Fruit fly (Drosophila melanogaster) whole organism, embryonic: ENCODE measurements around the gene retm.

Experiments
- Awh ChIP-seq: fragments of 200-800 bp; sonication (Bioruptor generic); IDR thresholded peaks from 2 replicates; pipeline ENCODE4, ENCODE4 v1.3.6; 2022; ENCODE audit warnings: missing biosample characterization, missing genetic modification characterization
- B-H2 ChIP-seq: fragments of 200-800 bp; sonication (Bioruptor generic); optimal IDR thresholded peaks from 2 replicates; lab custom pipeline; 2018; ENCODE audit warnings: missing biosample characterization, mild to moderate bottlenecking, missing genetic modification characterization
- Bdp1 ChIP-seq: fragments of 200-800 bp; sonication (Bioruptor generic); optimal IDR thresholded peaks from 3 replicates; lab custom pipeline; 2016; ENCODE audit warnings: missing biosample characterization, missing genetic modification characterization
- CG1024 ChIP-seq: fragments of 200-800 bp; sonication (Bioruptor generic); IDR thresholded peaks from 2 replicates; pipeline ENCODE4 v1.3.6; 2022; ENCODE audit warnings: missing biosample characterization, missing genetic modification characterization
- CG10543 ChIP-seq: fragments of 200-800 bp; sonication (Bioruptor generic); optimal IDR thresholded peaks from 3 replicates; lab custom pipeline; 2017; ENCODE audit warnings: missing biosample characterization, mild to moderate bottlenecking, missing genetic modification characterization, moderate library complexity
- CG15601 ChIP-seq: fragments of 200-800 bp; sonication (Bioruptor generic); optimal IDR thresholded peaks from 3 replicates; lab custom pipeline; 2019; ENCODE audit warnings: missing biosample characterization, mild to moderate bottlenecking, missing genetic modification characterization, moderate library complexity
- CG17359 ChIP-seq: fragments of 200-800 bp; sonication (Bioruptor generic); optimal IDR thresholded peaks from 3 replicates; lab custom pipeline; 2018; ENCODE audit warnings: missing biosample characterization, mild to moderate bottlenecking, missing genetic modification characterization, moderate library complexity
- CG17385 ChIP-seq: fragments of 200-800 bp; sonication (Bioruptor generic); optimal IDR thresholded peaks from 3 replicates; lab custom pipeline; 2018; ENCODE audit warnings: missing biosample characterization, mild to moderate bottlenecking, missing genetic modification characterization
- CG17829 ChIP-seq: fragments of 200-800 bp; optimal IDR thresholded peaks from 2 replicates; lab custom pipeline; 2019; ENCODE audit warnings: missing biosample characterization, mild to moderate bottlenecking, missing genetic modification characterization, moderate library complexity
- CG18476 ChIP-seq: fragments of 200-800 bp; sonication (Bioruptor generic); optimal IDR thresholded peaks from 2 replicates; lab custom pipeline; 2016; ENCODE audit warnings: missing biosample characterization, mild to moderate bottlenecking, missing genetic modification characterization
- CG2116 ChIP-seq: fragments of 200-800 bp; sonication (Bioruptor generic); optimal IDR thresholded peaks from 3 replicates; lab custom pipeline; 2018; ENCODE audit warnings: missing biosample characterization, mild to moderate bottlenecking, missing genetic modification characterization
- CG2678 ChIP-seq: fragments of 200-800 bp; sonication (Bioruptor generic); optimal IDR thresholded peaks from 3 replicates; lab custom pipeline; 2019; ENCODE audit warnings: missing biosample characterization, mild to moderate bottlenecking, missing genetic modification characterization, moderate library complexity
- CG2889 ChIP-seq: fragments of 200-800 bp; sonication (Bioruptor generic); IDR thresholded peaks from 3 replicates; pipeline ENCODE4 v1.3.6; 2022; ENCODE audit warnings: missing biosample characterization, missing genetic modification characterization
- CG3163 ChIP-seq: fragments of 200-800 bp; sonication (Bioruptor generic); optimal IDR thresholded peaks from 3 replicates; lab custom pipeline; 2016; ENCODE audit warnings: missing biosample characterization, missing genetic modification characterization
- CG32767 ChIP-seq: fragments of 200-800 bp; sonication (Bioruptor generic); IDR thresholded peaks from 2 replicates; pipeline ENCODE4 v1.3.6; 2022; ENCODE audit warnings: missing biosample characterization, missing genetic modification characterization
- CG34376 ChIP-seq: fragments of 200-800 bp; sonication (Bioruptor generic); optimal IDR thresholded peaks from 2 replicates; lab custom pipeline; 2018; ENCODE audit warnings: missing biosample characterization, mild to moderate bottlenecking, missing genetic modification characterization
- CG3838 ChIP-seq: fragments of 200-800 bp; sonication (Bioruptor generic); optimal IDR thresholded peaks from 3 replicates; lab custom pipeline; 2016; ENCODE audit warnings: missing biosample characterization, missing genetic modification characterization
- CG3995 ChIP-seq: fragments of 200-800 bp; sonication (Bioruptor generic); optimal IDR thresholded peaks from 3 replicates; lab custom pipeline; 2016; ENCODE audit warnings: missing biosample characterization, missing genetic modification characterization
- CG6813 ChIP-seq: fragments of 200-800 bp; sonication (Bioruptor generic); optimal IDR thresholded peaks from 2 replicates; lab custom pipeline; 2017; ENCODE audit warnings: missing biosample characterization, missing genetic modification characterization, mild to moderate bottlenecking, moderate library complexity, missing genetic modification reagents
- CG9437 ChIP-seq: fragments of 200-800 bp; sonication (Bioruptor generic); optimal IDR thresholded peaks from 2 replicates; lab custom pipeline; 2018; ENCODE audit warnings: missing biosample characterization, mild to moderate bottlenecking, missing genetic modification characterization
- CG9932 ChIP-seq: fragments of 200-800 bp; sonication (Bioruptor generic); IDR thresholded peaks from 2 replicates; pipeline ENCODE4 v1.3.6; 2022; ENCODE audit warnings: missing biosample characterization, missing genetic modification characterization
- E2f1 ChIP-seq: fragments of 200-800 bp; sonication (Bioruptor generic); IDR thresholded peaks from 2 replicates; pipeline ENCODE4 v1.3.6; 2022; ENCODE audit warnings: missing biosample characterization, missing genetic modification characterization
- Hmr ChIP-seq: fragments of 200-800 bp; sonication (Bioruptor generic); optimal IDR thresholded peaks from 3 replicates; lab custom pipeline; 2017; ENCODE audit warnings: mild to moderate bottlenecking, missing biosample characterization, missing genetic modification reagents, missing genetic modification characterization
- Hr78 ChIP-seq, 2 experiments: fragments of 200-800 bp in 1 of 2; fragments of >200 bp in 1 of 2; sonication (Bioruptor generic) in 1 of 2; optimal IDR thresholded peaks; 2 replicates each; lab custom pipeline; 2017 to 2019; ENCODE audit warnings: missing biosample characterization in 2 of 2, missing genetic modification characterization in 2 of 2, mild to moderate bottlenecking in 1 of 2, moderate library complexity in 1 of 2
- Jarid2 ChIP-seq: fragments of 200-800 bp; sonication (Bioruptor generic); optimal IDR thresholded peaks from 3 replicates; lab custom pipeline; 2017; ENCODE audit warnings: mild to moderate bottlenecking, missing biosample characterization, missing genetic modification reagents, missing genetic modification characterization
- Lpt ChIP-seq: fragments of >200 bp; optimal IDR thresholded peaks from 2 replicates; lab custom pipeline; 2018; ENCODE audit warnings: missing biosample characterization, missing genetic modification characterization
- NFAT ChIP-seq: fragments of 200-800 bp; sonication (Bioruptor generic); IDR thresholded peaks from 2 replicates; pipeline ENCODE4 v1.3.6; 2022; ENCODE audit warnings: missing biosample characterization, missing genetic modification characterization
- Nf-YA ChIP-seq: fragments of 200-800 bp; sonication (Bioruptor generic); IDR thresholded peaks from 2 replicates; pipeline ENCODE4 v1.3.6; 2022; ENCODE audit warnings: missing biosample characterization, missing genetic modification characterization
- Nf-YC ChIP-seq: fragments of 200-800 bp; optimal IDR thresholded peaks from 3 replicates; lab custom pipeline; 2019; ENCODE audit warnings: missing biosample characterization, mild to moderate bottlenecking, missing genetic modification characterization, moderate library complexity
- Optix ChIP-seq: fragments of 200-800 bp; sonication (Bioruptor generic); IDR thresholded peaks from 3 replicates; pipeline ENCODE4 v1.3.6; 2022; ENCODE audit warnings: missing biosample characterization, missing genetic modification characterization
- Rx ChIP-seq: fragments of 200-800 bp; sonication (Bioruptor generic); IDR thresholded peaks from 2 replicates; pipeline ENCODE4 v1.3.6; 2022; ENCODE audit warnings: missing biosample characterization, missing genetic modification characterization
- ap ChIP-seq: fragments of 200-800 bp; sonication (Bioruptor generic); IDR thresholded peaks from 2 replicates; pipeline ENCODE4 v1.3.6; 2022; ENCODE audit warnings: missing biosample characterization, missing genetic modification characterization
- ato ChIP-seq: fragments of 200-800 bp; sonication (Bioruptor generic); IDR thresholded peaks from 2 replicates; pipeline ENCODE4 v1.3.6; 2022; ENCODE audit warnings: missing biosample characterization, missing genetic modification characterization; ENCODE audit not compliant: partially characterized antibody
- chif ChIP-seq, 2 experiments: fragments of 200-800 bp; sonication (Bioruptor generic); optimal IDR thresholded peaks; 3 replicates each; lab custom pipeline; 2016; ENCODE audit warnings: missing biosample characterization in 2 of 2, missing genetic modification characterization in 2 of 2
- chm ChIP-seq: fragments of 200-800 bp; sonication (Bioruptor generic); IDR thresholded peaks from 2 replicates; pipeline ENCODE4 v1.3.6; 2022; ENCODE audit warnings: missing biosample characterization, missing genetic modification characterization
- ci ChIP-seq: fragments of 200-800 bp; sonication (Bioruptor generic); IDR thresholded peaks from 3 replicates; pipeline ENCODE4 v1.3.6; 2022; ENCODE audit warnings: missing biosample characterization, missing genetic modification characterization
- crp ChIP-seq, 2 experiments: fragments of 200-800 bp; sonication (Bioruptor generic); optimal IDR thresholded peaks; 2 replicates in 1 of 2; 3 replicates in 1 of 2; lab custom pipeline; 2017; ENCODE audit warnings: missing biosample characterization in 2 of 2, missing genetic modification characterization in 2 of 2, mild to moderate bottlenecking in 1 of 2, moderate library complexity in 1 of 2
- dmrt99B ChIP-seq: fragments of 200-800 bp; sonication (Bioruptor generic); optimal IDR thresholded peaks from 2 replicates; lab custom pipeline; 2018; ENCODE audit warnings: missing biosample characterization, mild to moderate bottlenecking, missing genetic modification characterization, moderate library complexity
- exex ChIP-seq: fragments of 200-800 bp; sonication (Bioruptor generic); optimal IDR thresholded peaks from 4 replicates; lab custom pipeline; 2018; ENCODE audit warnings: missing biosample characterization, mild to moderate bottlenecking, missing genetic modification characterization, moderate library complexity
- gcm ChIP-seq: fragments of 200-800 bp; sonication (Bioruptor generic); optimal IDR thresholded peaks from 2 replicates; lab custom pipeline; 2019; ENCODE audit warnings: missing biosample characterization, mild to moderate bottlenecking, missing genetic modification characterization, moderate library complexity
- hkb ChIP-seq, 2 experiments: fragments of 200-800 bp in 1 of 2; fragments of >200 bp in 1 of 2; sonication (Bioruptor generic) in 1 of 2; IDR thresholded peaks in 1 of 2; optimal IDR thresholded peaks in 1 of 2; 2 replicates each; pipeline versions ENCODE4 v1.3.6 to Lab custom; 2017 to 2022; ENCODE audit warnings: missing biosample characterization in 1 of 2, missing genetic modification characterization in 1 of 2
- hth ChIP-seq: fragments of >200 bp; optimal IDR thresholded peaks from 2 replicates; lab custom pipeline; 2017; ENCODE audit warnings: inconsistent platforms
- jing ChIP-seq: fragments of 200-800 bp; sonication (Bioruptor generic); optimal IDR thresholded peaks from 2 replicates; lab custom pipeline; 2018; ENCODE audit warnings: missing biosample characterization, mild to moderate bottlenecking, missing genetic modification characterization
- lov ChIP-seq, 2 experiments: fragments of 200-800 bp in 1 of 2; fragments of >200 bp in 1 of 2; sonication (Bioruptor generic) in 1 of 2; IDR thresholded peaks in 1 of 2; optimal IDR thresholded peaks in 1 of 2; 2 replicates in 1 of 2; 3 replicates in 1 of 2; pipeline versions ENCODE4 v1.3.6 to Lab custom; 2017 to 2022; ENCODE audit warnings: missing biosample characterization in 1 of 2, missing genetic modification characterization in 1 of 2
- nau ChIP-seq: fragments of 200-800 bp; sonication (Bioruptor generic); optimal IDR thresholded peaks from 3 replicates; lab custom pipeline; 2017; ENCODE audit warnings: missing biosample characterization, mild to moderate bottlenecking, missing genetic modification characterization, missing genetic modification reagents
- salm ChIP-seq: fragments of 200-800 bp; sonication (Bioruptor generic); optimal IDR thresholded peaks from 2 replicates; lab custom pipeline; 2018; ENCODE audit warnings: missing biosample characterization, mild to moderate bottlenecking, missing genetic modification characterization
- stc ChIP-seq: fragments of 200-800 bp; sonication (Bioruptor generic); IDR thresholded peaks from 2 replicates; pipeline ENCODE4 v1.3.6; 2022; ENCODE audit warnings: missing biosample characterization, missing genetic modification characterization
- tio ChIP-seq: fragments of 200-800 bp; sonication (Bioruptor generic); optimal IDR thresholded peaks from 2 replicates; lab custom pipeline; 2017; ENCODE audit warnings: missing biosample characterization, missing genetic modification characterization, inconsistent platforms
- unpg ChIP-seq: fragments of 200-800 bp; sonication (Bioruptor generic); optimal IDR thresholded peaks from 3 replicates; lab custom pipeline; 2018; ENCODE audit warnings: missing biosample characterization, mild to moderate bottlenecking, missing genetic modification characterization, moderate library complexity
- zfh2 ChIP-seq: fragments of 200-800 bp; sonication (Bioruptor generic); optimal IDR thresholded peaks from 2 replicates; lab custom pipeline; 2016; ENCODE audit warnings: missing biosample characterization, missing genetic modification characterization

Gene retm

DNA sequence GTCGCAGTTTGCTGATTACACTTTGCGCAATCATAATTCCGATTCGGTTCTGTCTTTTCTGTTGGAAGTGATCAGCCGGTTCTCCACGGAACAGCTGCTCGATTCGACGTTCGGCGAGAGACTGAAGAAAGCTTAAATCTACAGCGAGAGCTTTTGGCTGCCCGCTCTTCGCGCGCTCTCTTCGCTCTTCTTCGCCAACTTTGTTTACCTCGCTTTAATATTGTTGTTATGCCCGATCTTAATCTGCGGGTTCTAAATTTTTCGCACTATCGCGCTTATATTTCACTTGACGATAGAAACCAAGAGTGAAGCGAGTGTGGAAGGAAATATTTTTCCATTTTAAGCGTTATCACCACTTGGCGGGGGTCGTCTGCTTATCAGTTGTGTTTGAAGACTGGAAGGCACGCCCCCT lies 38.7 kb upstream of the retm start, which contains the start of gene CG9547 (continued):
- TF ChIP-seq Awh (GFP tag; lab: Robert Waterston, UW) (no peak), CG3995 (GFP tag; lab: Kevin White, UChicago) (no peak), CG2889 (GFP tag; lab: Robert Waterston, UW) (no peak), CG10543 (GFP tag; lab: Kevin White, UChicago) (peak; percentile 70), Optix (GFP tag; lab: Robert Waterston, UW) (no peak), CG9437 (GFP tag; lab: Kevin White, UChicago) (no peak), CG32767 (GFP tag; lab: Robert Waterston, UW) (no peak), CG2116 (GFP tag; lab: Kevin White, UChicago) (no peak), CG9932 (peak; percentile 30; the same call in 1 of the 2 replicates), Rx (GFP tag; lab: Robert Waterston, UW) (no peak), Hr78 (GFP tag; optimal IDR thresholded peaks at IDR 0.05; lab: Kevin White, UChicago) (peak in 1 of 2 experiments; percentile 60), ci (GFP tag; lab: Robert Waterston, UW) (peak; percentile 69; the same call in 2 of the 3 replicates), gcm (peak; percentile 16), dmrt99B (tag; lab: Kevin White, UChicago) (no peak), Lpt (GFP tag; lab: Kevin White, UChicago) (no peak), CG3163 (GFP tag; lab: Kevin White, UChicago) (peak; percentile 80), tio (GFP tag; lab: Kevin White, UChicago) (no peak), CG34376 (GFP tag; lab: Kevin White, UChicago) (peak; percentile 94), Bdp1 (GFP tag; lab: Kevin White, UChicago) (no peak), NFAT (GFP tag; lab: Robert Waterston, UW) (peak; percentile 22; the same call in 1 of the 2 replicates), CG2678 (tag; lab: Kevin White, UChicago) (peak; percentile 15), Nf-YA (GFP tag; lab: Robert Waterston, UW) (no peak), zfh2 (GFP tag; lab: Kevin White, UChicago) (no peak), Hmr (peak; percentile 48), ato (no peak), CG18476 (GFP tag; lab: Kevin White, UChicago) (no peak), hkb (optimal IDR thresholded peaks at IDR 0.05; lab: Kevin White, UChicago) (no peak), hkb (GFP tag; IDR thresholded peaks at IDR 0.05; lab: Robert Waterston, UW) (peak; percentile 32; the same call in 1 of the 2 replicates), CG15601 (tag; lab: Kevin White, UChicago) (no peak), CG17385 (peak; percentile 74), E2f1 (GFP tag; lab: Robert Waterston, UW) (no peak), nau (GFP tag; lab: Kevin White, UChicago) (peak; percentile 21), Jarid2 (GFP tag; lab: Kevin White, UChicago) (peak; percentile 84), chm (GFP tag; lab: Robert Waterston, UW) (peak; percentile 26; the same call in 1 of the 2 replicates), jing (no peak), CG3838 (GFP tag; lab: Kevin White, UChicago) (no peak), lov (optimal IDR thresholded peaks at IDR 0.05; lab: Kevin White, UChicago) (no peak), lov (GFP tag; IDR thresholded peaks at IDR 0.05; lab: Robert Waterston, UW) (no peak), CG6813 (GFP tag; lab: Kevin White, UChicago) (peak; percentile 43), salm (peak; percentile 22), crp (GFP tag; optimal IDR thresholded peaks at IDR 0.05; lab: Kevin White, UChicago) (peak in 1 of 2 experiments; percentile 68), chif (GFP tag; optimal IDR thresholded peaks at IDR 0.05; lab: Kevin White, UChicago) (no peak), hth (lab: Kevin White, UChicago) (no peak), ap (GFP tag; lab: Robert Waterston, UW) (no peak), stc (GFP tag; lab: Robert Waterston, UW) (no peak), CG1024 (GFP tag; lab: Robert Waterston, UW) (no peak), unpg (peak; percentile 8), B-H2 (peak; percentile 6), exex (peak; percentile 82), CG17829 (peak; percentile 1), Nf-YC (peak; percentile 23), CG17359 (tag; lab: Kevin White, UChicago) (no peak)
